Fruit fly (Drosophila melanogaster): Measurements from ENCODE around the gene CG4393.
A peak's percentile ranks its signal among the peaks of the same experiment; 100 is the strongest.

CG4393 gene

dm6 chr3R:23326292-23326691 lies 58.3 kb downstream of the CG4393 start (continued):
- TF ChIP-seq CG8319 (GFP tag; optimal IDR thresholded peaks at IDR 0.05) (peak; percentile 79), CG11294 (GFP tag; IDR thresholded peaks at IDR 0.05) (peak; percentile 83), Sox15 (GFP tag; optimal IDR thresholded peaks at IDR 0.05) (peak; percentile 64), Hr4 (GFP tag; optimal IDR thresholded peaks at IDR 0.05) (peak; percentile 94), Eip93F (GFP tag; optimal IDR thresholded peaks at IDR 0.05) (no peak), dac (GFP tag; optimal IDR thresholded peaks at IDR 0.05) (peak; percentile 93), Blimp-1 (GFP tag; optimal IDR thresholded peaks at IDR 0.05) (no peak), Met (GFP tag; optimal IDR thresholded peaks at IDR 0.05) (peak; percentile 49), vri (GFP tag; optimal IDR thresholded peaks at IDR 0.05) (no peak), pdm3 (GFP tag; optimal IDR thresholded peaks at IDR 0.05) (peak; percentile 93), CG34406 (GFP tag; optimal IDR thresholded peaks at IDR 0.05) (peak; percentile 84), esn (GFP tag; optimal IDR thresholded peaks at IDR 0.05) (peak; percentile 67), acj6 (GFP tag; optimal IDR thresholded peaks at IDR 0.05) (peak; percentile 92), Sox102F (GFP tag; optimal IDR thresholded peaks at IDR 0.05) (peak; percentile 47)

Data from whole organism, prepupa.